Worm (Caenorhabditis elegans) whole organism, L4/young adult: ENCODE data around the gene F47D12.6.

ENCODE experiments used
- W03F9.2 ChIP-seq: fragments of 150-350 bp; optimal IDR thresholded peaks from 2 replicates; lab custom pipeline; 2014; ENCODE audit warnings: missing biosample characterization, missing genetic modification characterization
- dao-5 ChIP-seq: sonication (generic microtip); optimal IDR thresholded peaks from 2 replicates; lab custom pipeline; 2016; ENCODE audit warnings: missing genotype, missing genetic modification characterization, moderate library complexity, missing compliant biosample characterization
- him-1 ChIP-seq: sonication (generic microtip); optimal IDR thresholded peaks from 2 replicates; lab custom pipeline; 2016; ENCODE audit warnings: missing genotype, missing genetic modification reagents, missing genetic modification characterization, missing compliant biosample characterization

The F47D12.6 gene

DNA sequence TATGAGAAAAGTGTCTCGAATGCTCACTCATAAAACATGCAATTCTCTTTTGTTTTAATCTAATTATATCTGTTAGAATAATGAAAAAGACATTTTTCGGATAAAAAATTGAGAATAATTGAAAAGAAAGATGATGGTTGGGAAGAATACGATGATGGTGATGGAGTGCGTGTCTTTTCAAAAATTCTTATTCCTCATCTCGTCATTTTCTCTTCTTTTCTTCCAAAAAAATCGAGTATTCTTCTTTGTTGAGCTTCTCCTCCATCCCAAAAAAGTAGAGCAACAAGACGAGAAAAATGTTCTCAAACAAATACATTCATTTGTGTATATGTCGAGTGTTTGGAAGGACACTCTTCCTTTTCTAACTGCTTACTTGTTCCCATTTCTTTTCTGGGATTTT is 10.5 kb upstream of the F47D12.6 start:
- TF ChIP-seq him-1 = no peak
- no peak for TF ChIP-seq W03F9.2 (tag; lab: Kevin White, UChicago)
- no peak for TF ChIP-seq dao-5 (tag; lab: Kevin White, UChicago)

DNA sequence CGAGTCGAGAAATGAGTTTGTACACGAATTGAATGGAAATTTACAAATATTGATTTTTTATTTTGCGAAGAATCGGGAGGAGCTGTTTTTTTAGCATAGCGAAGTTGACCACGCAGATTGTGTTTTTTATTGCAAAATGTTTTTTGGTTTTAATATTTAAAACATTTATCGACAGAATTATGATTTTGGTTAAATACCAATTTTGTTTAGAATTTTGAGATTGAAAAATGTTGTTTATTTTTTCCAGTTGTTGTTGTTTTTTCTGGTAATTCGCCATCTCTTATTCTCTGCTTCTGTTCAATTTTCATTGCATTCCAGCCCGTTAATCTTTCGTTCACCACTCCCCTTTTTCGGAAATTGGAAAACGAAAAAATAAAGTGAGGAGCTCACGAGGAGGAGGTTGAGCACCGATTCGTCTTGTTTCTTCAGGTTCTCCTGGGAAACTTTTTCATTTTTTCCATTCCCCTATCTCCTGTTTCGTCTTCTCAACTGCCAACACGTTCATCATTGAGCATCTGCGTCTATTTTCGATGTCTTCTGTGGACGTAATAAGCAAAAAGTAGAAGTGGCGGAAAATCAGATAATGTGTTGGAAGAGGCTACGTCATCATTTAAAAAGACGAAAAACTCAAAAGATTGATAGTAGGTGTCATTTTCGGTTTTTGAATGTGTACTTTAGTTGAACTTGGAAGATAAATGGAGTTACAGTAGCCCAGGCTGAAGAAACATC is 9.0 kb upstream of the F47D12.6 start, which contains the start of gene F47D12.7:
Gene F47D12.7, minus strand, starts transcription at position 51 of the 729 bp plus-strand sequence.
- TF ChIP-seq dao-5 (tag; lab: Kevin White, UChicago) = no peak

DNA sequence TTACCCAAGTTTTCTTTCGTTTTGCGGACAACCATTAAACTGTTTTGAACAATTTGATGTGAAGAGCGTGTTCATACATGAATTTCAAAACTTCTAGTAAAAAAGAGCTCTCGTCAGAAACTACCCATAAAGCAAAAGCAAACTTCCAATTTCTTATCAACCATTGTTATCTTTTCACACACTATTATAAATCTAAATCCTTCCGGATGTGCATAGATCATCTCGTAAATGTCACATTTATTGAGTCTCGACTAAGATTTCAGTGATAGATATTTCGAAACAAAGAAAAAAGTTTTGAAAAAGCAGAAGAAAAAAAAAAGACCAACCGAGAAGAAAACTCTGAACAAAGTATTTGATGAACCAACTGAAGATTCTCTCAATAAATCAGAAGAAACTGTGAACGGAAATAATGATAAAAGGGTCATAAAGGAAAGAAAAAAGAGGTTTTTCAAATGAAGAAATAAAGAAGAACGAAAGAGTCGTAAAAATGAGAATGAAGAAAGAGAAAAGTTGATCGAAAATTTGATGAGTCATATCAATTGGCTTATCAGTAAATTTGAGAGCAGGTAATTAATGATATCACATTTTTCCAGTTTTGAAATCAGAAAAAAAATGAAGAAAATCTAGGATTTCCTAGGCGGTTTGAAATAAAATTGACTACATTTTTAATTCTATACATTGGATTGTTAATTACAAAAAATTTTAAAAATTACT is 3.5 kb upstream of the F47D12.6 start:
- TF ChIP-seq him-1 (no peak), dao-5 (tag; lab: Kevin White, UChicago) (no peak), W03F9.2 (tag; lab: Kevin White, UChicago) (no peak)

- TF ChIP-seq dao-5 (tag; lab: Kevin White, UChicago) (no peak), him-1 (no peak), W03F9.2 (tag; lab: Kevin White, UChicago) (no peak)
Observed at ce11 chrIII:6289366-6289765, 2.3 kb upstream of the F47D12.6 start.

- TF ChIP-seq W03F9.2 (tag; lab: Kevin White, UChicago) = no peak
- TF ChIP-seq him-1 = no peak
- no peak for TF ChIP-seq dao-5 (tag; lab: Kevin White, UChicago)
Observed at ce11 chrIII:6285890-6286289, 1.2 kb downstream of the F47D12.6 start, which contains the start of gene gadr-3. TSS of gene gadr-3 (minus strand) at chrIII:6285990.

ce11 chrIII:6283024-6283423 is 4.1 kb downstream of the F47D12.6 start:
- TF ChIP-seq W03F9.2 (tag; lab: Kevin White, UChicago) (no peak), him-1 (no peak), dao-5 (tag; lab: Kevin White, UChicago) (no peak)

DNA sequence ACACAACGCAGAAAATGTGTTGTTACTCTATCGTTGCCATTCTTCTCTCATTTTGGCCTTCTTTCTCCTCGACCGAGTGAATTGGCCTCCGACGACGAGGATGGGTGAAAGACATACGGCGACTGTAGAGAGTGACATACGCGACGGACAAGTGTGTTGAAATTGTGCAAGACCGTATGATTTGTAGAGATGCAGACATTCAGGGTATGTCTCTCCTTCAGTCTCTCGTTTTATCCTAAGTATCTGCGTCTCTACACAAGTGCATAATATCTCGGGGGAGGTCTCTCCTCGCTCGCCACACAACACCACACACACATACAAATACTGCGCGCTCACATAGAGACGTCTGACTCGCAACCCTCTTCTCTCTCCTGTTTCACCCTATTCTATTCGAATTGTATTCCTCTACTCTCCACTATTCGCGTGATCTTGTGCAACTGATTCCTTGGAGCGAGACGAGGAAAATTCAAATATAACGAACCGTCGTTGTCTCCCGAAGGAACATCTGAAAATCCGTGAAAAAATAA is 7.0 kb downstream of the F47D12.6 start, which contains the start of gene hmg-1.2:
Gene hmg-1.2, plus strand, starts transcription at position 311 of the 527 bp plus-strand sequence.
- peak; percentile 69 for TF ChIP-seq W03F9.2 (tag; lab: Kevin White, UChicago)
- peak; percentile 46 for TF ChIP-seq him-1
- TF ChIP-seq dao-5 (tag; lab: Kevin White, UChicago) = peak; percentile 23

DNA sequence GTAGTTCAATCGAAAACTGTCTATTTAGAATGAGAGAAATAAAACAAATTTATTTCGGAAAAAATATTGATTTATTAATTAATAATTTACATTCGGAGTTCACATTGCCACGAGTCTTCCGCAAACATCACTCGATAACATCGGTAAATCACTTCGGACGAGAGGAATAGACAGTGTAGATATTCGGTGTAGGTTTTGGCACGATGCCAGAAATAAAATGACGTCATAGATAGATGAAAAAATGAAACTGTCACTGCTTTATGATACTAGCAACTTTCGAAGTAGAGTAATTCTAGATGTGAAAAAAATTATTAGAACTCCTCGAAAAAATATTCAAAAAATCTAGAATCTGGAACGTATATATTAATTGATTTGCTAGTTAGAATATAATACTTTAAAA is 7.6 kb downstream of the F47D12.6 start:
- TF ChIP-seq W03F9.2 (tag; lab: Kevin White, UChicago) (no peak), him-1 (no peak)

DNA sequence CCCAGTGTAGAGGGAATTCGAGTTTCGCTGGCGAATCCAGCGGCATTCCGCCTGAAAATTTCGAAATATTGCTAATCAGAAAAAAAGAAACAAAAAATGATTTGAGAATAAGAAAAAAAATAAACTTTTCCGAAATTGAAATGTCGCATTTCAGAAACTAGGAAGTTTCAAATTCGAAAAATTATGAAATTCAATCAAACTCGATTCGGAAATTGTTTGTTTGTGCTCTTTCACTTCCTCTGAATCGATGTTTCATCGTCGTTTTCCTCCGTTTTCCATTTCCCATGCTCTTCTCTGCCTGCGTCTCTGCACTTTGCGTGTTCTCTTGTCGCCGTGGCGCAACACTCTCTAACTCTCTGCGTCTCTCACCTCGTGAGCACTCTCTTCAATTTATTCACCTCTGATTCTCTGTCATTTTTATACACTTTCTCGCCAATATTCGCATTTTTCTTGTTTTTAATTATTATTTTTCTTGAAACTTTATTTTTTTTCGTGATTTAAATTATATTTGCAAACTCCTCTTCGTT is 8.7 kb downstream of the F47D12.6 start, which contains the start of gene C18F10.7:
Gene C18F10.7, minus strand, starts transcription at position 51 of the 527 bp plus-strand sequence.
- TF ChIP-seq him-1 = no peak
- peak; percentile 80 for TF ChIP-seq W03F9.2 (tag; lab: Kevin White, UChicago)

DNA sequence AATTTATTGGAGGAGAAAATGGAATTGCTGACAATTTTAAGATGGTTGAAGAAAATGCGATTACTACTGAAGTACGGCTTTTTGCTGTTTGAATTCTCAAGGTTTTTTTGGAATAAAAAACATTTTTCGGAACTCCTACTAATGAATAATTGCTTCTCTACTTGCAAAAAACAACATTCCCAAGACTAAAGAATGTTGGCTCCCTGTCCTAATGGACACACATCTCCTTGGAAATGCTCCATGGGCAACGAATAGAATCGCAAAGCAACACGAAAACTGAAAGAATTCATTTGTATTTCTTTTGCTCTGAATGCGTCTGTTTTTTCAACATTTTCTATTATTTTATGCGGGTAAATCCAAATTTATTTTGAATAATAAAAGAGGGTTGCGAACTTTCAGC is 14.2 kb downstream of the F47D12.6 start, which contains the start of gene C18F10.2:
Gene C18F10.2, plus strand, starts transcription at position 301 of the 400 bp plus-strand sequence.
- TF ChIP-seq him-1 (no peak), dao-5 (tag; lab: Kevin White, UChicago) (no peak), W03F9.2 (tag; lab: Kevin White, UChicago) (no peak)

DNA sequence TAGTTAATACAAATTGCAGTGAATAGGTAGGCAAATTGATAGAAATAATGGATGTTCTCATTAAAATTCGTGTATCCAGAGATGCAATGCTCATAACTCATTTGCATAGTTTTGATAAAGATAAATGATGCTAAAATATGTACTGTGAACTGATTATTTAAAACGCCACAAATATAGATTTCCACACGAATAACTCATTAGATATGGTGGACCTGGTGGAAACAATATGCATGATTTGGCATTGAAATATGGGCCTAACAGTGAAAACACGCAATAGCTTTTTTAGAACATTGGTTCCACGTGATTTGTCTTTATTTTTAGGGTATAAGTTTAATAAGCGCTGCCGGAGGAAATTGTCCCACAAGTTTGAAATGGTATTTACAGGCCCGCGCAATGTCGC is 16.8 kb downstream of the F47D12.6 start, which contains the start of gene srg-3:
Gene srg-3, minus strand, starts transcription at position 101 of the 400 bp plus-strand sequence.
- no peak for TF ChIP-seq W03F9.2 (tag; lab: Kevin White, UChicago)
- no peak for TF ChIP-seq dao-5 (tag; lab: Kevin White, UChicago)
- TF ChIP-seq him-1 = no peak

DNA sequence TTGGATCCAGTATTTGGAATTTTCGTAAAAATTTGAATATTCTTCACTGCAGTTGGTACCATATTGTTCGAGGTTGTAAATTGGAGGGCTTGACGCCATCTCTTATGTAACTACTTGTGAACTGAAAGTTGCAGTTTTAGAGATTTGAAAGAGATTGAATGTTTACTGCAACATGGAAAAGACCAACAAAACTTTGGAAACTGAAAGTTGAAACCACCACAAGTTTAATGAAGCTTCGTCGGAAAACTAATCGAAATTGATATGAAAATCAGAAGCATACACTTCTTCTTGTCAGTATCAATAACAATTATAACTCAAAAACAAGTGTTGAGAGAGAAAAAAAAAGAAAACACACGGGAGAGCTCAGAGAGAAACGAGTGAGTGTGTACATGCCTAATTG is 19.0 kb downstream of the F47D12.6 start, which contains the start of gene srg-7:
Gene srg-7, minus strand, starts transcription at position 101 of the 400 bp plus-strand sequence.
- no peak for TF ChIP-seq him-1
- no peak for TF ChIP-seq dao-5 (tag; lab: Kevin White, UChicago)
- no peak for TF ChIP-seq W03F9.2 (tag; lab: Kevin White, UChicago)

- TF ChIP-seq him-1 = no peak
- TF ChIP-seq W03F9.2 (tag; lab: Kevin White, UChicago) = no peak
- no peak for TF ChIP-seq dao-5 (tag; lab: Kevin White, UChicago)
Observed at ce11 chrIII:6265911-6266310, 21.2 kb downstream of the F47D12.6 start, which contains the start of gene srg-6. TSS of gene srg-6 (minus strand) at chrIII:6266011.
